Fruit fly (Drosophila melanogaster): ENCODE measurements around the gene TpnC73F.

Gene TpnC73F

dm6 chr3L:17012017-17012719, 33.7 kb upstream of the TpnC73F start, which contains the start of gene CG3764 (continued):
- TF ChIP-seq CG4707 (GFP tag; optimal IDR thresholded peaks at IDR 0.05), result peak; percentile 86
- peak; percentile 72 for TF ChIP-seq CG7271 (tag; optimal IDR thresholded peaks at IDR 0.05)
- TF ChIP-seq sens (GFP tag), result peak; percentile 94
- TF ChIP-seq CG17612 (GFP tag; IDR thresholded peaks at IDR 0.05), result 0 out of 2 replicates have a peak, but pooled peaks have one; percentile 17
- TF ChIP-seq Med (GFP tag), result peak; percentile 98
- TF ChIP-seq CG7556 (GFP tag; optimal IDR thresholded peaks at IDR 0.05), result peak; percentile 59
- peak; percentile 34 for TF ChIP-seq CG14965 (GFP tag; optimal IDR thresholded peaks at IDR 0.05; ENCODE audit: borderline replicate concordance)
- TF ChIP-seq MTF-1 (GFP tag; optimal IDR thresholded peaks at IDR 0.05; ENCODE audit: borderline replicate concordance), result peak; percentile 88
- TF ChIP-seq hkb (optimal IDR thresholded peaks at IDR 0.05), result no peak
- TF ChIP-seq hkb (GFP tag; IDR thresholded peaks at IDR 0.05), result peak; percentile 70
- no peak for TF ChIP-seq ab (GFP tag; optimal IDR thresholded peaks at IDR 0.05)
- peak; percentile 87 for TF ChIP-seq CG12299 (tag; optimal IDR thresholded peaks at IDR 0.05)
- TF ChIP-seq CG2889 (GFP tag; IDR thresholded peaks at IDR 0.05), result no peak
- peak; percentile 43 for TF ChIP-seq D19B (GFP tag; optimal IDR thresholded peaks at IDR 0.05)
- peak; percentile 52 for TF ChIP-seq Atf-2 (GFP tag; optimal IDR thresholded peaks at IDR 0.05)
- peak; percentile 42 to 59 for TF ChIP-seq chif (GFP tag; optimal IDR thresholded peaks at IDR 0.05)
- no peak for TF ChIP-seq pan (optimal IDR thresholded peaks at IDR 0.05)
- peak in 1 of 2 experiments; percentile 71 for TF ChIP-seq pan (GFP tag; optimal IDR thresholded peaks at IDR 0.05 in 1 of 2, IDR thresholded peaks at IDR 0.05 in 1 of 2)
- TF ChIP-seq Taf1 (GFP tag; IDR thresholded peaks at IDR 0.05), result no peak
- TF ChIP-seq ERR (GFP tag; optimal IDR thresholded peaks at IDR 0.05), result peak; percentile 74
- TF ChIP-seq CG11247 (GFP tag; IDR thresholded peaks at IDR 0.05), result 0 out of 2 replicates have a peak, but pooled peaks have one; percentile 49
- peak; percentile 82; the same call in 2 of the 3 replicates for TF ChIP-seq ken (GFP tag; IDR thresholded peaks at IDR 0.05)
- peak; percentile 85 for TF ChIP-seq ftz-f1 (GFP tag; optimal IDR thresholded peaks at IDR 0.05)
- peak; percentile 100 for TF ChIP-seq ewg (GFP tag; optimal IDR thresholded peaks at IDR 0.05)
- peak; percentile 47 for TF ChIP-seq CG4424 (GFP tag; optimal IDR thresholded peaks at IDR 0.05)
- peak; percentile 76 for TF ChIP-seq CG13894 (tag; optimal IDR thresholded peaks at IDR 0.05)
- peak; percentile 68 for TF ChIP-seq dmrt99B (tag; optimal IDR thresholded peaks at IDR 0.05)
- TF ChIP-seq CG5180 (GFP tag; optimal IDR thresholded peaks at IDR 0.05), result peak; percentile 73
- TF ChIP-seq CG2116 (GFP tag; optimal IDR thresholded peaks at IDR 0.05), result peak; percentile 77
- TF ChIP-seq CG15696 (tag; optimal IDR thresholded peaks at IDR 0.05), result peak; percentile 74
- TF ChIP-seq CG31441 (GFP tag; IDR thresholded peaks at IDR 0.05), result peak; percentile 63
- peak; percentile 92 for TF ChIP-seq CHES-1-like (GFP tag; optimal IDR thresholded peaks at IDR 0.05)
- TF ChIP-seq HmgD (GFP tag; optimal IDR thresholded peaks at IDR 0.05), result peak; percentile 76
- TF ChIP-seq CG9727 (GFP tag; optimal IDR thresholded peaks at IDR 0.05), result peak; percentile 84
- TF ChIP-seq dan (GFP tag; IDR thresholded peaks at IDR 0.05), result no peak
- peak; percentile 76 for TF ChIP-seq CG31365 (tag; optimal IDR thresholded peaks at IDR 0.05)
- peak; percentile 67 for TF ChIP-seq Hand (GFP tag; optimal IDR thresholded peaks at IDR 0.05)
- peak; percentile 74 for TF ChIP-seq CG9797 (GFP tag; optimal IDR thresholded peaks at IDR 0.05)
- peak; percentile 46 for TF ChIP-seq zen (tag; optimal IDR thresholded peaks at IDR 0.05)
- TF ChIP-seq PHDP (tag; optimal IDR thresholded peaks at IDR 0.05), result peak; percentile 62
- peak; percentile 69 for TF ChIP-seq Fer3 (tag; optimal IDR thresholded peaks at IDR 0.05)
- TF ChIP-seq salm (tag; optimal IDR thresholded peaks at IDR 0.05), result peak; percentile 63
- TF ChIP-seq CTCF (GFP tag; optimal IDR thresholded peaks at IDR 0.05), result peak; percentile 64
- peak; percentile 50 for TF ChIP-seq CG30020 (tag; optimal IDR thresholded peaks at IDR 0.05)
- peak; percentile 25; the same call in 1 of the 2 replicates for TF ChIP-seq CG10959 (GFP tag; IDR thresholded peaks at IDR 0.05)
- no peak for TF ChIP-seq CG3838 (GFP tag; optimal IDR thresholded peaks at IDR 0.05)
- peak; percentile 25 for TF ChIP-seq fu2 (GFP tag; optimal IDR thresholded peaks at IDR 0.05)
- TF ChIP-seq CG10274 (GFP tag; optimal IDR thresholded peaks at IDR 0.05), result peak; percentile 67
- TF ChIP-seq CG9932 (GFP tag; IDR thresholded peaks at IDR 0.05), result peak; percentile 33; the same call in 1 of the 2 replicates
- peak; percentile 23 for TF ChIP-seq zfh2 (GFP tag; optimal IDR thresholded peaks at IDR 0.05)
